Fruit fly (Drosophila melanogaster) whole organism, adult: ENCODE data around the gene CG6051.

Experiments
- CG11617 ChIP-seq: fragments of 200-800 bp; sonication (Bioruptor generic); optimal IDR thresholded peaks from 2 replicates; lab custom pipeline; 2017; ENCODE audit warnings: mild to moderate bottlenecking, missing biosample characterization, missing genetic modification reagents, missing genetic modification characterization
- CG14711 ChIP-seq: fragments of 200-800 bp; sonication (Bioruptor generic); optimal IDR thresholded peaks from 2 replicates; lab custom pipeline; 2018; ENCODE audit warnings: missing biosample characterization, mild to moderate bottlenecking, missing genetic modification characterization, moderate library complexity
- CG1620 ChIP-seq: fragments of 200-800 bp; sonication (Bioruptor generic); optimal IDR thresholded peaks from 2 replicates; lab custom pipeline; 2016; ENCODE audit warnings: missing biosample characterization, missing genetic modification characterization
- CG7045 ChIP-seq: fragments of 200-800 bp; sonication (Bioruptor generic); optimal IDR thresholded peaks from 2 replicates; lab custom pipeline; 2017; ENCODE audit warnings: missing biosample characterization, mild to moderate bottlenecking, missing genetic modification characterization
- CG7101 ChIP-seq: fragments of 200-800 bp; sonication (Bioruptor generic); optimal IDR thresholded peaks from 2 replicates; lab custom pipeline; 2018; ENCODE audit warnings: missing biosample characterization, mild to moderate bottlenecking, missing genetic modification characterization, moderate library complexity
- Clk ChIP-seq: fragments of 200-800 bp; sonication (Bioruptor generic); optimal IDR thresholded peaks from 2 replicates; lab custom pipeline; 2017; ENCODE audit warnings: missing biosample characterization, missing genetic modification characterization
- Mnt ChIP-seq: fragments of 200-800 bp; sonication (Bioruptor generic); optimal IDR thresholded peaks from 2 replicates; lab custom pipeline; 2016; ENCODE audit warnings: missing biosample characterization, mild to moderate bottlenecking, missing genetic modification characterization

DNA sequence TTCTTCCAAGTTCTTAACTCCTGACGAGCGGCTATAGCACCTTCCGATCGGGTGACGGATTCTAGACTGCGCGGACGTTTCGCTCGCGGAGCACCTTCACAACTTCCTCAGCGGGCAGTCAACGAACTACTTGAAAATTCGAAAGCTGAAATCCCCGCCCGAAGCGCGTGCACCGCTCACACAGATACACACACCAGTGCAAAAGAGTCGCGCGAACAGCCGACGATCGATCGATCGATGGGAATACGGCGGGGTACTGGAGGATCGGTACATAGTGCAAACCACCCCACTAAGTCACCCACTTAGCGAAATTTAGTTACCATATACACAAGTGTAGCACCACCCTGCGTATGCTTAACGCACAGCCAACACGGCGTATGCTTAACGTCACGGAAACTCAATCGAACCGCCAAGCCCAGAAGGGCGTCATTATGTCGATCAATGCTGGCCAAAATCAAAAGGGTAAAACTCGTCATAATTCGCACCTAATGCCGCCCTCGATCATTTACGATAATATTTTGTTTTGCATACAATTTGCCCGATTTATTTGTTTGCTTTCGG, 44.7 kb downstream of the CG6051 start, which contains the start of gene CAH9:
- TF ChIP-seq Mnt (GFP tag; lab: Kevin White, UChicago) = no peak
- TF ChIP-seq CG1620 (GFP tag; lab: Kevin White, UChicago) = no peak
- no peak for TF ChIP-seq CG14711 (tag; lab: Kevin White, UChicago)
- TF ChIP-seq Clk (GFP tag; lab: Kevin White, UChicago) = no peak
- TF ChIP-seq CG7045 = no peak
- TF ChIP-seq CG7101 (tag; lab: Kevin White, UChicago) = no peak
- TF ChIP-seq CG11617 (GFP tag; lab: Kevin White, UChicago) = no peak
